Worm (Caenorhabditis elegans) whole organism, early embryonic: ENCODE measurements around the gene mac-1.
"Not testable (repeated sequence)": the region's sequence is repeated elsewhere in the genome, so short reads cannot be mapped to it uniquely, and the experiment has no call there.

Experiments used
- B0310.2 ChIP-seq: sonication (generic microtip); optimal IDR thresholded peaks from 2 replicates; lab custom pipeline; 2016; ENCODE audit warnings: mild to moderate bottlenecking, missing genetic modification characterization, missing compliant biosample characterization
- F13C5.2 ChIP-seq: sonication (generic microtip); optimal IDR thresholded peaks from 2 replicates; lab custom pipeline; 2017; ENCODE audit warnings: mild to moderate bottlenecking, missing genetic modification characterization, inconsistent platforms, missing compliant biosample characterization
- aly-1 ChIP-seq: sonication (generic microtip); optimal IDR thresholded peaks from 2 replicates; lab custom pipeline; 2016; ENCODE audit warnings: missing genetic modification characterization, missing compliant biosample characterization
- ama-1 ChIP-seq: fragments of 150-350 bp; optimal IDR thresholded peaks from 2 replicates; lab custom pipeline; 2014
- ceh-13 ChIP-seq: fragments of 200-800 bp; sonication (Bioruptor generic); optimal IDR thresholded peaks from 2 replicates; lab custom pipeline; 2018; ENCODE audit warnings: mild to moderate bottlenecking, missing genetic modification characterization, missing compliant biosample characterization
- ceh-36 ChIP-seq: sonication (generic microtip); optimal IDR thresholded peaks from 2 replicates; lab custom pipeline; 2016; ENCODE audit warnings: missing genetic modification characterization, inconsistent platforms, missing compliant biosample characterization
- ets-7 ChIP-seq: sonication (generic microtip); optimal IDR thresholded peaks from 2 replicates; lab custom pipeline; 2016; ENCODE audit warnings: missing genotype, missing genetic modification characterization, missing compliant biosample characterization
- flt-1 ChIP-seq: fragments of 200-800 bp; sonication (Bioruptor generic); IDR thresholded peaks from 2 replicates; pipeline ENCODE4 v1.3.6; 2022; ENCODE audit warnings: missing genetic modification characterization, missing compliant biosample characterization
- hmbx-1 ChIP-seq: sonication (generic microtip); optimal IDR thresholded peaks from 2 replicates; lab custom pipeline; 2016; ENCODE audit warnings: mild to moderate bottlenecking, missing genetic modification characterization, missing compliant biosample characterization
- hmg-4 ChIP-seq: fragments of 200-800 bp; sonication (Bioruptor generic); optimal IDR thresholded peaks from 2 replicates; lab custom pipeline; 2018; ENCODE audit warnings: mild to moderate bottlenecking, missing genetic modification characterization, missing compliant biosample characterization
- hnd-1 ChIP-seq: sonication (generic microtip); optimal IDR thresholded peaks from 2 replicates; lab custom pipeline; 2016; ENCODE audit warnings: missing genetic modification characterization, missing compliant biosample characterization
- pes-1 ChIP-seq: fragments of 200-800 bp; sonication (Bioruptor generic); IDR thresholded peaks from 2 replicates; pipeline ENCODE4 v1.3.6; 2022; ENCODE audit warnings: missing genetic modification reagents, missing genetic modification characterization, missing compliant biosample characterization
- scrt-1 ChIP-seq: fragments of 200-800 bp; sonication (Bioruptor generic); IDR thresholded peaks from 2 replicates; pipeline ENCODE4 v1.3.6; 2022; ENCODE audit warnings: missing genetic modification characterization, missing compliant biosample characterization
- sea-1 ChIP-seq: fragments of 200-800 bp; sonication (Bioruptor generic); conservative IDR thresholded peaks from 2 replicates; pipeline ENCODE4 v1.3.6; 2022; ENCODE audit warnings: missing genetic modification characterization, missing compliant biosample characterization
- tbx-11 ChIP-seq: fragments of 200-800 bp; sonication (Bioruptor generic); IDR thresholded peaks from 2 replicates; pipeline ENCODE4 v1.3.6; 2022; ENCODE audit warnings: missing genetic modification characterization, missing compliant biosample characterization
- tbx-37 ChIP-seq: fragments of 200-800 bp; sonication (Bioruptor generic); conservative IDR thresholded peaks from 2 replicates; pipeline ENCODE4 v1.3.6; 2022; ENCODE audit warnings: missing genetic modification reagents, missing genetic modification characterization, missing compliant biosample characterization
- tra-4 ChIP-seq: sonication (generic microtip); optimal IDR thresholded peaks from 2 replicates; lab custom pipeline; 2017; ENCODE audit warnings: missing genetic modification characterization, missing compliant biosample characterization

Gene mac-1

DNA sequence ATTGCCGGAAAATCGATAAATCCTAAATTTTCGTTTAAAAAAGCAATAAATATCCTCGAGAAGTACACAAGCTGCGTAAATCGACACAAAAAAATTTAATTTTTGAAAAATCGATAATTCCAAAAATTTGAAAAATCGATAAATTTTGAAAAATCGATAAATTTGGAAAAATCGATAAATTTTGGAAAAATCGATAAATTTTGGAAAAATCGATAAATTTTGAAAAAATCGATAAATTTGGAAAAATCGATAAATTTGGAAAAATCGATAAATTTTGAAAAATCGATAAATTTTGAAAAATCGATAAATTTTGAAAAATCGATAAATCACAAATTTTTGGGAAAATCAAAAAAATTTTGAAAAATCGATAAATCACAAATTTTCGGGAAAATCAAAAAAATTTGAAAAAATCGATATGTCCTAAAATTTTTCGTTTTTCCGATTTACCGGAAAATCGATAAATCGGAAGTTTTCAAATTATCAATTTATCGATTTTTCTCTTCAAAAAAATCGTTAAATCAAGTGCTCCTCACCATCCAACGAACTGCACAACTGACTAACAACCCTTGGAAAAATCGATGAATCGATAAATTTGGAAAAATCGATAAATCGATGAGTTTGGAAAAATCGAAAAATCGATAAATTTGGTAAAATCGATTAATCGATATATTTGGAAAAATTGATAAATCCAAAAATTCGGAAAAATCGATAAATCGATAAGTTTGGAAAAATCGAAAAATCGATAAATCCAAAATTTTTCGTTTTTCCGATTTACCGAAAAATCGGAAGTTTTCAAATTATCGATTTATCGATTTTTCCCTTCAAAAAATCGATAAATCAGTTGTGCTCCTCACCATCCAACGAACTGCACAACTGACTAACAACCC, 4.8 kb downstream of the mac-1 start:
- TF ChIP-seq scrt-1 (GFP tag; lab: Robert Waterston, UW) (no peak), tra-4 (tag; lab: Kevin White, UChicago) (no peak), B0310.2 (tag; lab: Kevin White, UChicago) (no peak), aly-1 (tag; lab: Kevin White, UChicago) (no peak), hmbx-1 (tag; lab: Kevin White, UChicago) (no peak), ama-1 (lab: Kevin White, UChicago) (no peak), hnd-1 (tag; lab: Kevin White, UChicago) (no peak), flt-1 (GFP tag; lab: Robert Waterston, UW) (no peak), F13C5.2 (no peak), tbx-11 (no peak)

DNA sequence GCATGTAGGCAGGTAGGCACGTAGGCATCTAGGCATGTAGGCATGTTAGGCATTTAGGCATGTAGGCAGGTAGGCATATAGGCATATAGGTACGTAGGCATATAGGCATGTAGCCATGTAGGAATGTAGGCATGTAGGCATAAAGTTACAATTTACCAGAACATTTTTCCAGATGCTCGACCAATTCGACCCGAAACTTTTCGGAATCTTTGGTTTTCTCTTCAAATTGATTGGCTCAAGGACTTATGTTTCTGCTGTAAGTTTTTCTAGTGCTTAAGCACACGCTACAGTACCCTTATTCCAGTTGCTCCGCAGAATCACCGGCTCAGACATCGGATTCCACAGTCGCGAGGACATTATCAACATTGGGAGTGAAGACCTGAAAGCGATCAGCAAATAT, 10.5 kb downstream of the mac-1 start:
- TF ChIP-seq B0310.2 (tag; lab: Kevin White, UChicago) = no peak
- no peak for TF ChIP-seq ama-1 (lab: Kevin White, UChicago)
- TF ChIP-seq ceh-13 (GFP tag; lab: Kevin White, UChicago) = no peak

DNA sequence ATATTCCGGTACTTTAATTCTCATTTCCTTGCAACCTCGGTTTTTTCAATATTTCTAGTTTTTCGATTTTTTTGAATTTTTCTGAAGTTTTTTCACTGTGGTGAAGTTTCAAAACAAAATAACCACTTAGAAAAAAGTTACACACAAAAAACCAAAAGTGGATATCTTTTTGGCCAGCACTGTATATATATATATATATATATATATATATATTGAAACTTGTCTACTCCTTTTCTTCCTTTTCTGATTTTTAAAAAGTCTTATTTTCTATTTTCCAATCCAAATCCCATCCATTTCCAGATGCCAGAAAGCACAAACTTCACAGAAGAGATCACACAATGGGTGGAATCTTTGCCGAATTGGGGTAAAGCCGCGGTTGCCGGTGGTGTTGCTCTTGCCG, 11.7 kb downstream of the mac-1 start, which contains the start of gene faxc-2:
Gene faxc-2, plus strand, starts transcription at position 301 of the 400 bp plus-strand sequence.
- TF ChIP-seq tbx-11; scrt-1 (GFP tag; lab: Robert Waterston, UW); ceh-13 (GFP tag; lab: Kevin White, UChicago): not testable (repeated sequence)

DNA sequence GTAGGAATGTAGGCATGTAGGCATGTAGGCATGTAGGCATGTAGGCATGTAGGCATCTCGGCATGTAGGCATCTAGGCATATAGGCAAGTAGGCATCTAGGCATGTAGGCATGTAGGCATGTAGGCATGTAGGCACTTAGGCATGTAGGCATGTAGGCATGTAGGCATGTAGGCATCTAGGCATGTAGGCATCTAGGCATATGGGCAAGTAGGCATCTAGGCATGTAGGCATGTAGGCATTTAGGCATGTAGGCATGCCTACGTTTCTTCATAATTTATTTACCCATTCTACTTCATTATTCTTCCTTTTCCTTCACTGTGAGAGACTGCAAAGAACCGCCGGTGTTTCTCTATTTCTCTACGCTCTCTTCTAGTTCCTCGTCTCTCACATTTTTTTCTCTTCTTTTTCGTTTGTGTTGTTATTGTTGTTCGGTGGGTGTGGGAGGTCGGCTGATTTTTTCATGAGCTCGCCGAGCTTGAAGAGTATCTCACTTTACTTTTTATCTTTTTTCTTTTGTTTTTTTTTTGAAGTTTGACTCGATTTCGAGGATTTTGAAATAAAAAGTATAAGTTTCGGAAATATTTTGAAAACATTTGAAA, 16.3 kb downstream of the mac-1 start:
- TF ChIP-seq hmbx-1 (tag; lab: Kevin White, UChicago) (no peak), tra-4 (tag; lab: Kevin White, UChicago) (no peak), ama-1 (lab: Kevin White, UChicago) (no peak)

DNA sequence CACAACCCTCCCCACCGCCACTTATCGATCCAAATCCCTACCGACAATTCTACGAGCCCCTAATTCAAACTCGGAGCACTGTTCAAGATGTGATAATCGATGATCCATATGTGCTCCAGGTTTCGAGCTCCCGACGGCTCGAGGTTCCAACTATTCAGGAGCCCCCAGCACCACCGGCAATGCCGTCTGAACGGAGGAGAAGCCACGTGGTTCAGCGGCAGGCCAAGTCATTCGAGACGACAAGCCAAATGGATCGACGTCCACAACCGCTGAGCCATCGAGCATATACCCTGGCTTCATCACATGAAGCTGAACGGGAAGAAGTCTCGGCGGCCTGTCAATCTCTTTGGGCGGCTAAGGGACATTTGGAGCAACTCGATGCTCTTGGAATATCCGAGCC, 20.1 kb downstream of the mac-1 start:
- TF ChIP-seq tra-4 (tag; lab: Kevin White, UChicago) = no peak

DNA sequence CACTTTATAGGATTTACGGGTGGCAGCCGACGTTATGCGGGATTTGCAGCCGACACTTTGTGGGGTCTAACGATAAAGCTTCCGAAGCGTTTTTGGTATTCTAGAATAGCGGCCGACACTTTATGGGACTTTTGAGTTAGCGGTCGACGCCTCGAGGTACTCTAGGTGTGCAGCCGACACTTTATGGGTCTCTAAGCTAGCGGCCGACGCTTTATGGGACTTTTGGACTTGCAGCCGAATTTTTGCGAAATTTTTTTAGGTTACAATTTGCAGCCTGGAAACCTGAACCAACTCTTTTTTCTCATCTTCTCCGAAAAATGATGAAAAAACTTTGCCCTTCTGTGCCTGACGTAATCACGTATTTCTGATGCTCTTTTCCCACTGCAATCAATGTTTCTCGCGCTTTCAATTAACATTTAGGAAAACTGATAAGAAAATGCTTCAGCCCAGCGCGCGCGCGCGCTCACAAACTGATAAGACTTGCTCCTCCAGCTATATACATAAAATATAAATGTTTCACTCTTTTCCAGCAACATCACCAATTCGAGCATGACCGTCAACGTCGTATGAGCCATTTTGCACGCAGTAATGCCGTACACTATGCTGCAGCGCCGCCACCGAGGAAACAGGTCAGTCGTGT, 21.4 kb downstream of the mac-1 start:
- no peak for TF ChIP-seq hnd-1 (tag; lab: Kevin White, UChicago)
- TF ChIP-seq tbx-11 = no peak
- no peak for TF ChIP-seq ceh-36 (tag; lab: Kevin White, UChicago)
- TF ChIP-seq B0310.2 (tag; lab: Kevin White, UChicago) = no peak
- no peak for TF ChIP-seq scrt-1 (GFP tag; lab: Robert Waterston, UW)
- TF ChIP-seq pes-1 (GFP tag; lab: Robert Waterston, UW) = no peak
- TF ChIP-seq hmbx-1 (tag; lab: Kevin White, UChicago) = no peak
- TF ChIP-seq hmg-4 (GFP tag; lab: Kevin White, UChicago) = no peak
- no peak for TF ChIP-seq ama-1 (lab: Kevin White, UChicago)
- TF ChIP-seq aly-1 (tag; lab: Kevin White, UChicago) = no peak

DNA sequence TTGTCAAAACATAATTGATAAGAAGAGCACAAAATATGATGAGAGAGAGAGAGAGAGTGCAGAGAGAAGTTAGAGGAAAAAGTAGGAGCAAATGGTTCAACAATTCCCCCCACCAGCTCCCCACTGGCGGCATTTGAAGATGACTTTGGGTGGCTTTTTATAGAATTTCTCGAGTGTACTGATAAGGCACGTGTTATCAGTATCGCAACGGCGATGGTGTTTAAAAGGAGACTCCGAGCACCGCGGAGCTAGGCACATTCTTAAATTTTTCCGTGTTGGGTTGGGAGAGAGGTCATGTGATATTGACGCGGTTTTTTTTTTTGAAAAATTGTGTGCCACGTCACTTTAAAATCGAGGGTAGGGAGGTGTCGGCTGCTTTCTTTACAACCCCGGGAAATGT, 22.2 kb downstream of the mac-1 start:
- TF ChIP-seq ceh-13 (GFP tag; lab: Kevin White, UChicago) (no peak), hnd-1 (tag; lab: Kevin White, UChicago) (no peak), ama-1 (lab: Kevin White, UChicago) (no peak)

DNA sequence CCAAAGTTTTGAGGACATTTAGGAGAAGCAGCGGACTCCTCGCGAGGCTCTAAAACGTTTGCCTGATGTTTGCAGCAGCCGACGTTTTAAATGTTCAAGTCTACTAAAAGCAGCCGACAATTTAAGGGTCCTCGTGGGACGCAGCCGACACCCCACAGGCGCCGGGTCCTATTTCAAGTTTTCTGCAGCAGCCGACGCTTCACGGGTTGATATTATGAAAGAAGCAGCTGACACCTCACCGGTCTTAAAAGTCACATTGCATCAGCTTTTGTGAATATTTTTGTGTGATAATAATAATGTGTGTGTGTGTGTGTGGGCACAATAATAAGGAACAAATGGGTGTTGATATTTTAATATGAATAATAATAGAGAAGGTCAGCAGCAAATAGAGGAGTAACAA, 22.8 kb downstream of the mac-1 start:
- no peak for TF ChIP-seq B0310.2 (tag; lab: Kevin White, UChicago)
- no peak for TF ChIP-seq ets-7 (tag; lab: Kevin White, UChicago)
- no peak for TF ChIP-seq pes-1 (GFP tag; lab: Robert Waterston, UW)
- no peak for TF ChIP-seq tbx-37

DNA sequence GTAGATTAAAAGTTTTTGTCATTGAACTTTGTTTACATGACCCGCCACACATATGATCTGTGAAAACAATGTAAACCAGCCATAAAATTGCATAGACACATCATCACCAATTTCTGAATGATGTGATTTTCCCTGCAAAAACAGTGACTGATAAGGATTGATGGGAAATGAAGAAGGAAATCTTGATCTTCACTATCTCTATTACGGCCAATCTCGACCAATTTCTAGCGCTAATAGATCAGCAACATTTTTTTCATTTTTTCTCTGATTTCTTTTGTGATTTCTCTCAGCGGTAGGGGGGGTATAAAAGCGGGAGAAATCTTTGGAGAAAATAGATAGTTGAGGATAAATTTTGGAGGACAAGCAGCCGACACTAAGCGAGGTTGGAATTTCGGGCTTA, 23.4 kb downstream of the mac-1 start:
- no peak for TF ChIP-seq ets-7 (tag; lab: Kevin White, UChicago)
- no peak for TF ChIP-seq scrt-1 (GFP tag; lab: Robert Waterston, UW)
- no peak for TF ChIP-seq hnd-1 (tag; lab: Kevin White, UChicago)
- TF ChIP-seq aly-1 (tag; lab: Kevin White, UChicago) = no peak
- no peak for TF ChIP-seq tra-4 (tag; lab: Kevin White, UChicago)
- TF ChIP-seq tbx-11 = no peak
- TF ChIP-seq flt-1 (GFP tag; lab: Robert Waterston, UW) = no peak
- TF ChIP-seq pes-1 (GFP tag; lab: Robert Waterston, UW) = no peak
- no peak for TF ChIP-seq ceh-13 (GFP tag; lab: Kevin White, UChicago)
- TF ChIP-seq hmg-4 (GFP tag; lab: Kevin White, UChicago) = no peak
- TF ChIP-seq hmbx-1 (tag; lab: Kevin White, UChicago) = no peak
- TF ChIP-seq ama-1 (lab: Kevin White, UChicago) = no peak
- no peak for TF ChIP-seq tbx-37
- TF ChIP-seq F13C5.2 = no peak
- TF ChIP-seq ceh-36 (tag; lab: Kevin White, UChicago) = no peak
- no peak for TF ChIP-seq sea-1 (GFP tag; lab: Robert Waterston, UW)
- no peak for TF ChIP-seq B0310.2 (tag; lab: Kevin White, UChicago)
